Fruit fly (Drosophila melanogaster): ENCODE data around the gene CG6310.
A peak's percentile ranks its signal among the peaks of the same experiment; 100 is the strongest.

CG6310 gene

DNA sequence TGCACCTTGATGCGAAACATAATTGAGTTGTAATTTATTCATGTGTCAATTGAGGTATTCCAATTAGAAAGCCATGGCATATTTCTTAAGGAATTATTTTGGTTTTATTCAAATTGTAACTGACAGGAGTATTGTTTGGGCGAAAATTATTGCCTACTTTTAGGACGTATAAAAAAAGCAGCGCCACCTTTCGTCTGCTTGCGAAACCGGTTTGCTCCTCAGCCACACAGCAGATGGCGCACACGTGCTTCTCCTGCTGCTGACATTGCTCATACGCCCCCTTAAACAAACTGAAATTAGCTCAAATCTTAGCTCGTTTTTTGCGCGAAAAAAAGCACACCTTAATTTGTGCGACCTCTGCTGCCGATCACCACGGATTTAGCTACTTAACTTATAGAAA, 21.8 kb downstream of the CG6310 start (continued):
- TF ChIP-seq chn (GFP tag; optimal IDR thresholded peaks at IDR 0.05) (peak; percentile 57), BtbVII (GFP tag; optimal IDR thresholded peaks at IDR 0.05) (peak; percentile 24), H15 (GFP tag; IDR thresholded peaks at IDR 0.05) (peak; percentile 77), CG30020 (tag; optimal IDR thresholded peaks at IDR 0.05) (no peak), Sox102F (GFP tag; optimal IDR thresholded peaks at IDR 0.05) (peak; percentile 70), pum (GFP tag; optimal IDR thresholded peaks at IDR 0.05) (peak; percentile 83), Awh (GFP tag; IDR thresholded peaks at IDR 0.05) (peak; percentile 61; the same call in 1 of the 2 replicates), CG7839 (tag; optimal IDR thresholded peaks at IDR 0.05) (peak; percentile 82), CG31441 (GFP tag; IDR thresholded peaks at IDR 0.05) (peak; percentile 44; the same call in 1 of the 2 replicates), CG11247 (GFP tag; IDR thresholded peaks at IDR 0.05) (peak; percentile 90), twi (tag; optimal IDR thresholded peaks at IDR 0.05) (peak; percentile 53), CG8388 (GFP tag; optimal IDR thresholded peaks at IDR 0.05) (peak; percentile 50), Ets97D (GFP tag; optimal IDR thresholded peaks at IDR 0.05) (peak; percentile 36), Bdp1 (GFP tag; optimal IDR thresholded peaks at IDR 0.05) (peak; percentile 70), Taf1 (GFP tag; IDR thresholded peaks at IDR 0.05) (peak; percentile 64), chif (GFP tag; optimal IDR thresholded peaks at IDR 0.05) (peak; percentile 60 to 90), CG1647 (GFP tag; optimal IDR thresholded peaks at IDR 0.05) (peak; percentile 54), Mad (GFP tag; optimal IDR thresholded peaks at IDR 0.05) (peak; percentile 79), Mrtf (GFP tag; IDR thresholded peaks at IDR 0.05) (peak; percentile 82), kah (GFP tag; optimal IDR thresholded peaks at IDR 0.05) (peak; percentile 42), CG17385 (GFP tag; optimal IDR thresholded peaks at IDR 0.05) (peak; percentile 64), cg (GFP tag; optimal IDR thresholded peaks at IDR 0.05) (no peak), zfh2 (GFP tag; optimal IDR thresholded peaks at IDR 0.05) (no peak), CG11085 (GFP tag; IDR thresholded peaks at IDR 0.05) (peak; percentile 69; the same call in 1 of the 2 replicates), Neu2 (GFP tag; optimal IDR thresholded peaks at IDR 0.05; ENCODE audit: borderline replicate concordance) (no peak), Dll (GFP tag; IDR thresholded peaks at IDR 0.05; ENCODE audit: partially characterized antibody) (no peak), Xbp1 (GFP tag; optimal IDR thresholded peaks at IDR 0.05) (peak; percentile 89), tin (GFP tag; optimal IDR thresholded peaks at IDR 0.05) (peak; percentile 83), chinmo (GFP tag; IDR thresholded peaks at IDR 0.05; ENCODE audit: partially characterized antibody) (no peak), CG4730 (GFP tag; IDR thresholded peaks at IDR 0.05) (peak; percentile 52; the same call in 1 of the 2 replicates), CG13424 (tag; optimal IDR thresholded peaks at IDR 0.05) (peak; percentile 69), ap (GFP tag; IDR thresholded peaks at IDR 0.05) (peak; percentile 45; the same call in 1 of the 2 replicates), Hr78 (GFP tag; optimal IDR thresholded peaks at IDR 0.05) (no peak), CG30403 (GFP tag; optimal IDR thresholded peaks at IDR 0.05) (peak; percentile 82), HLH3B (GFP tag; IDR thresholded peaks at IDR 0.05) (peak; percentile 74), gem (tag; optimal IDR thresholded peaks at IDR 0.05) (peak; percentile 62), grau (tag; optimal IDR thresholded peaks at IDR 0.05) (peak; percentile 70), CG8089 (GFP tag; optimal IDR thresholded peaks at IDR 0.05) (peak; percentile 91), CG18619 (GFP tag; optimal IDR thresholded peaks at IDR 0.05) (peak; percentile 73), CG12155 (GFP tag; optimal IDR thresholded peaks at IDR 0.05) (peak; percentile 38), Camta (GFP tag; optimal IDR thresholded peaks at IDR 0.05) (peak; percentile 76), sc (optimal IDR thresholded peaks at IDR 0.05) (no peak), sc (GFP tag; optimal IDR thresholded peaks at IDR 0.05) (peak; percentile 63), CG14710 (tag; optimal IDR thresholded peaks at IDR 0.05) (peak; percentile 31), CG10209 (GFP tag; optimal IDR thresholded peaks at IDR 0.05) (peak; percentile 57), knrl (GFP tag; IDR thresholded peaks at IDR 0.05; ENCODE audit: partially characterized antibody) (peak; percentile 32; the same call in 1 of the 3 replicates), CG1529 (GFP tag; optimal IDR thresholded peaks at IDR 0.05) (peak; percentile 48), Hey (tag; optimal IDR thresholded peaks at IDR 0.05) (peak; percentile 30), Pdp1 (GFP tag; optimal IDR thresholded peaks at IDR 0.05) (peak; percentile 71 to 80), CG12219 (GFP tag; optimal IDR thresholded peaks at IDR 0.05) (peak; percentile 62)
